Worm (Caenorhabditis elegans) whole organism, young adult: ENCODE results near the gene tric-1B.1.

Experiments
- F10E7.11 ChIP-seq: sonication (generic microtip); optimal IDR thresholded peaks from 2 replicates; lab custom pipeline; 2017; ENCODE audit warnings: mild to moderate bottlenecking, missing genetic modification characterization, moderate library complexity, missing compliant biosample characterization
- Y53G8AR.9 ChIP-seq: fragments of 200-800 bp; sonication (Bioruptor generic); conservative IDR thresholded peaks from 2 replicates; pipeline ENCODE4 v1.3.6; 2022; ENCODE audit warnings: missing genetic modification reagents, missing genetic modification characterization, missing compliant biosample characterization
- ama-1 ChIP-seq, 3 experiments: fragments of 150-350 bp in 1 of 3; sonication (generic microtip) in 2 of 3; optimal IDR thresholded peaks; 2 replicates each; lab custom pipeline; 2014 to 2018; ENCODE audit warnings: missing biosample characterization in 2 of 3, missing genetic modification characterization in 2 of 3, missing genetic modification reagents in 2 of 3
- athp-1 ChIP-seq: sonication (generic microtip); optimal IDR thresholded peaks from 2 replicates; lab custom pipeline; 2017; ENCODE audit warnings: mild to moderate bottlenecking, missing genetic modification characterization, missing compliant biosample characterization
- egrh-3 ChIP-seq: fragments of 200-800 bp; sonication (Bioruptor generic); IDR thresholded peaks from 2 replicates; pipeline ENCODE4 v1.3.6; 2022; ENCODE audit warnings: missing genetic modification reagents, missing genetic modification characterization, missing compliant biosample characterization
- hrde-1 ChIP-seq: sonication (generic microtip); optimal IDR thresholded peaks from 2 replicates; lab custom pipeline; 2016; ENCODE audit warnings: missing genetic modification characterization, mild to moderate bottlenecking, missing compliant biosample characterization, moderate library complexity, missing genotype, missing genetic modification reagents, borderline replicate concordance
- madf-8 ChIP-seq: fragments of 200-800 bp; sonication (Bioruptor generic); conservative IDR thresholded peaks from 2 replicates; pipeline ENCODE4 v1.3.6; 2022; ENCODE audit warnings: missing genetic modification reagents, missing genetic modification characterization, missing compliant biosample characterization

tric-1B.1 gene

DNA sequence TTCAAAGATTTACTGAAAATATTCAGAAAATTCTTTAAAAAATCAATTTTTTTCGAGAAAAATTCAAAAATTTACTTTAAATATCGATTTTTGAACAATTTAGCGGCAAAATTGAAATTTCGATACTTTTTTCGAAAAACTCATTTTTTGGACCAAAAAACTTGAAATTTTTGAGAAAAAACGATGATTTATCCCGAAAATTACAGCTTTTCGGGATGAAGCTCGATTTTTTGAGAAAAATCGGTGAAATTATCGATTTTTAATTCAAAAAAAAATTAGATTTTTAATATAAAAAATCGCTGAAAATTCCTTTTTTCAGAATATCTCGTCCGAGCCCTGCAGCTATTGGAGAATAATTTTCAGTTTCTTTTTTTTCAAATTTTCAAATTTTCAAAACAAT, 57.3 kb downstream of the tric-1B.1 start:
- TF ChIP-seq hrde-1 (tag; lab: Kevin White, UChicago) = peak; percentile 28
- peak; percentile 37 for TF ChIP-seq athp-1
- 0 out of 2 replicates have a peak, but pooled peaks have one; percentile 26 for TF ChIP-seq Y53G8AR.9
- TF ChIP-seq madf-8 = no peak
- TF ChIP-seq ama-1 (optimal IDR thresholded peaks at IDR 0.05; lab: Kevin White, UChicago) = no peak
- peak in 1 of 2 experiments; percentile 10 for TF ChIP-seq ama-1 (GFP tag; optimal IDR thresholded peaks at IDR 0.05; lab: Kevin White, UChicago)
- no peak for TF ChIP-seq F10E7.11 (tag; lab: Kevin White, UChicago)
- no peak for TF ChIP-seq egrh-3 (GFP tag; lab: Robert Waterston, UW)
